Fruit fly (Drosophila melanogaster) whole organism, embryonic: ENCODE results near the gene Elp6.

ENCODE experiments used
- Asciz ChIP-seq: fragments of 200-800 bp; sonication (Bioruptor generic); optimal IDR thresholded peaks from 2 replicates; lab custom pipeline; 2017; ENCODE audit warnings: missing biosample characterization, mild to moderate bottlenecking, missing genetic modification characterization, missing genetic modification reagents
- Blimp-1 ChIP-seq: fragments of 200-800 bp; sonication (Bioruptor generic); optimal IDR thresholded peaks from 3 replicates; lab custom pipeline; 2018; ENCODE audit warnings: missing biosample characterization, missing genetic modification characterization, mild to moderate bottlenecking, moderate library complexity, missing genetic modification reagents
- CG10147 ChIP-seq: fragments of 200-800 bp; sonication (Bioruptor generic); optimal IDR thresholded peaks from 2 replicates; lab custom pipeline; 2019; ENCODE audit warnings: missing biosample characterization, mild to moderate bottlenecking, missing genetic modification characterization, moderate library complexity
- CG12236 ChIP-seq: fragments of 200-800 bp; sonication (Bioruptor generic); optimal IDR thresholded peaks from 2 replicates; lab custom pipeline; 2016; ENCODE audit warnings: missing biosample characterization, missing genetic modification characterization
- CG15269 ChIP-seq: fragments of 200-800 bp; sonication (Bioruptor generic); optimal IDR thresholded peaks from 2 replicates; lab custom pipeline; 2018; ENCODE audit warnings: missing biosample characterization, mild to moderate bottlenecking, missing genetic modification characterization, moderate library complexity
- CG18262 ChIP-seq: fragments of 200-800 bp; optimal IDR thresholded peaks from 3 replicates; lab custom pipeline; 2019; ENCODE audit warnings: missing biosample characterization, mild to moderate bottlenecking, missing genetic modification characterization, moderate library complexity
- CG2678 ChIP-seq: fragments of 200-800 bp; sonication (Bioruptor generic); optimal IDR thresholded peaks from 3 replicates; lab custom pipeline; 2019; ENCODE audit warnings: missing biosample characterization, mild to moderate bottlenecking, missing genetic modification characterization, moderate library complexity
- CG30020 ChIP-seq: fragments of 200-800 bp; optimal IDR thresholded peaks from 2 replicates; lab custom pipeline; 2019; ENCODE audit warnings: missing biosample characterization, mild to moderate bottlenecking, missing genetic modification characterization, moderate library complexity
- CG30431 ChIP-seq: fragments of 200-800 bp; sonication (Bioruptor generic); optimal IDR thresholded peaks from 2 replicates; lab custom pipeline; 2017; ENCODE audit warnings: missing biosample characterization, missing genetic modification characterization
- CG31441 ChIP-seq: fragments of 200-800 bp; sonication (Bioruptor generic); IDR thresholded peaks from 2 replicates; pipeline ENCODE4 v1.3.6; 2022; ENCODE audit warnings: missing biosample characterization, missing genetic modification characterization
- CG3281 ChIP-seq: fragments of 200-800 bp; sonication (Bioruptor generic); optimal IDR thresholded peaks from 3 replicates; lab custom pipeline; 2017; ENCODE audit warnings: missing biosample characterization, mild to moderate bottlenecking, missing genetic modification characterization
- CG3838 ChIP-seq: fragments of 200-800 bp; sonication (Bioruptor generic); optimal IDR thresholded peaks from 3 replicates; lab custom pipeline; 2016; ENCODE audit warnings: missing biosample characterization, missing genetic modification characterization
- CG4730 ChIP-seq: fragments of 200-800 bp; sonication (Bioruptor generic); IDR thresholded peaks from 2 replicates; pipeline ENCODE4 v1.3.6; 2022; ENCODE audit warnings: missing biosample characterization, missing genetic modification characterization
- CG4820 ChIP-seq: fragments of 200-800 bp; sonication (Bioruptor generic); optimal IDR thresholded peaks from 3 replicates; lab custom pipeline; 2016; ENCODE audit warnings: missing biosample characterization, missing genetic modification characterization
- CG5953 ChIP-seq: fragments of 200-800 bp; sonication (Bioruptor generic); IDR thresholded peaks from 2 replicates; pipeline ENCODE4 v1.3.6; 2022; ENCODE audit warnings: missing biosample characterization, missing genetic modification characterization
- CG7839 ChIP-seq: fragments of 200-800 bp; sonication (Bioruptor generic); optimal IDR thresholded peaks from 3 replicates; lab custom pipeline; 2018; ENCODE audit warnings: missing biosample characterization, mild to moderate bottlenecking, missing genetic modification characterization, moderate library complexity
- CG8944 ChIP-seq: fragments of 200-800 bp; sonication (Bioruptor generic); optimal IDR thresholded peaks from 3 replicates; lab custom pipeline; 2016; ENCODE audit warnings: missing biosample characterization, missing genetic modification characterization
- Doc3 ChIP-seq: fragments of 200-800 bp; sonication (Bioruptor generic); IDR thresholded peaks from 3 replicates; pipeline ENCODE4 v1.3.6; 2022; ENCODE audit warnings: missing biosample characterization, missing genetic modification characterization; ENCODE audit not compliant: partially characterized antibody
- Jarid2 ChIP-seq: fragments of 200-800 bp; sonication (Bioruptor generic); optimal IDR thresholded peaks from 3 replicates; lab custom pipeline; 2017; ENCODE audit warnings: mild to moderate bottlenecking, missing biosample characterization, missing genetic modification reagents, missing genetic modification characterization
- Nf-YC ChIP-seq: fragments of 200-800 bp; optimal IDR thresholded peaks from 3 replicates; lab custom pipeline; 2019; ENCODE audit warnings: missing biosample characterization, mild to moderate bottlenecking, missing genetic modification characterization, moderate library complexity
- Scr ChIP-seq: fragments of 200-800 bp; sonication (Bioruptor generic); IDR thresholded peaks from 2 replicates; pipeline ENCODE4 v1.3.6; 2022; ENCODE audit warnings: missing biosample characterization, missing genetic modification characterization; ENCODE audit not compliant: partially characterized antibody
- Spps ChIP-seq: fragments of 200-800 bp; sonication (Bioruptor generic); optimal IDR thresholded peaks from 2 replicates; lab custom pipeline; 2018; ENCODE audit warnings: missing biosample characterization, mild to moderate bottlenecking, missing genetic modification characterization
- Xbp1 ChIP-seq: fragments of 200-800 bp; sonication (Bioruptor generic); optimal IDR thresholded peaks from 3 replicates; lab custom pipeline; 2016; ENCODE audit warnings: missing biosample characterization, mild to moderate bottlenecking, missing genetic modification characterization
- Xrp1 ChIP-seq: fragments of 200-800 bp; sonication (Bioruptor generic); IDR thresholded peaks from 2 replicates; pipeline ENCODE4 v1.3.6; 2022; ENCODE audit warnings: missing biosample characterization, missing genetic modification characterization
- ato ChIP-seq: fragments of 200-800 bp; sonication (Bioruptor generic); IDR thresholded peaks from 2 replicates; pipeline ENCODE4 v1.3.6; 2022; ENCODE audit warnings: missing biosample characterization, missing genetic modification characterization; ENCODE audit not compliant: partially characterized antibody
- az2 ChIP-seq: fragments of 200-800 bp; sonication (Bioruptor generic); optimal IDR thresholded peaks from 3 replicates; lab custom pipeline; 2016; ENCODE audit warnings: missing biosample characterization, missing genetic modification characterization
- cato ChIP-seq: fragments of 200-800 bp; sonication (Bioruptor generic); optimal IDR thresholded peaks from 2 replicates; lab custom pipeline; 2016; ENCODE audit warnings: missing biosample characterization, missing genetic modification characterization, borderline replicate concordance
- chinmo ChIP-seq: fragments of 200-800 bp; sonication (Bioruptor generic); IDR thresholded peaks from 4 replicates; pipeline ENCODE4 v1.3.6; 2022; ENCODE audit warnings: missing biosample characterization, missing genetic modification characterization; ENCODE audit not compliant: partially characterized antibody
- chm ChIP-seq: fragments of 200-800 bp; sonication (Bioruptor generic); IDR thresholded peaks from 2 replicates; pipeline ENCODE4 v1.3.6; 2022; ENCODE audit warnings: missing biosample characterization, missing genetic modification characterization
- eyg ChIP-seq: fragments of 200-800 bp; sonication (Bioruptor generic); optimal IDR thresholded peaks from 3 replicates; lab custom pipeline; 2016; ENCODE audit warnings: missing biosample characterization, missing genetic modification characterization
- gcm ChIP-seq: fragments of 200-800 bp; sonication (Bioruptor generic); optimal IDR thresholded peaks from 2 replicates; lab custom pipeline; 2019; ENCODE audit warnings: missing biosample characterization, mild to moderate bottlenecking, missing genetic modification characterization, moderate library complexity
- gro ChIP-seq: fragments of 200-800 bp; sonication (Bioruptor generic); optimal IDR thresholded peaks from 2 replicates; lab custom pipeline; 2016; ENCODE audit warnings: missing biosample characterization, missing genetic modification characterization
- ind ChIP-seq: fragments of 200-800 bp; sonication (Bioruptor generic); optimal IDR thresholded peaks from 3 replicates; lab custom pipeline; 2016; ENCODE audit warnings: missing biosample characterization, missing genetic modification characterization
- lov ChIP-seq, 2 experiments: fragments of 200-800 bp in 1 of 2; fragments of >200 bp in 1 of 2; sonication (Bioruptor generic) in 1 of 2; IDR thresholded peaks in 1 of 2; optimal IDR thresholded peaks in 1 of 2; 2 replicates in 1 of 2; 3 replicates in 1 of 2; pipeline versions ENCODE4 v1.3.6 to Lab custom; 2017 to 2022; ENCODE audit warnings: missing biosample characterization in 1 of 2, missing genetic modification characterization in 1 of 2
- oc ChIP-seq: fragments of 200-800 bp; sonication (Bioruptor generic); optimal IDR thresholded peaks from 2 replicates; lab custom pipeline; 2018; ENCODE audit warnings: missing biosample characterization, mild to moderate bottlenecking, missing genetic modification characterization, moderate library complexity
- pita ChIP-seq: fragments of 200-800 bp; sonication (Bioruptor generic); optimal IDR thresholded peaks from 2 replicates; lab custom pipeline; 2017; ENCODE audit warnings: missing biosample characterization, mild to moderate bottlenecking, missing genetic modification characterization
- pum ChIP-seq: fragments of 200-800 bp; sonication (Bioruptor generic); optimal IDR thresholded peaks from 2 replicates; lab custom pipeline; 2016; ENCODE audit warnings: missing biosample characterization, missing genetic modification characterization
- pzg ChIP-seq: fragments of 200-800 bp; sonication (Bioruptor generic); optimal IDR thresholded peaks from 3 replicates; lab custom pipeline; 2018; ENCODE audit warnings: missing biosample characterization, mild to moderate bottlenecking, missing genetic modification characterization, moderate library complexity
- run ChIP-seq: fragments of 200-800 bp; sonication (Bioruptor generic); optimal IDR thresholded peaks from 3 replicates; lab custom pipeline; 2018; ENCODE audit warnings: missing biosample characterization, mild to moderate bottlenecking, missing genetic modification characterization
- sim ChIP-seq: fragments of 200-800 bp; sonication (Bioruptor generic); IDR thresholded peaks from 2 replicates; pipeline ENCODE4 v1.3.6; 2022; ENCODE audit warnings: missing biosample characterization, missing genetic modification characterization
- sisA ChIP-seq: fragments of 200-800 bp; sonication (Bioruptor generic); IDR thresholded peaks from 2 replicates; pipeline ENCODE4 v1.3.6; 2022; ENCODE audit warnings: missing biosample characterization, missing genetic modification characterization
- sna ChIP-seq: fragments of 200-800 bp; sonication (Bioruptor generic); IDR thresholded peaks from 2 replicates; pipeline ENCODE4 v1.3.6; 2022; ENCODE audit warnings: missing biosample characterization, missing genetic modification characterization; ENCODE audit not compliant: partially characterized antibody
- ssp ChIP-seq: fragments of 200-800 bp; sonication (Bioruptor generic); IDR thresholded peaks from 2 replicates; pipeline ENCODE4 v1.3.6; 2022; ENCODE audit warnings: missing biosample characterization, missing genetic modification characterization
- stwl ChIP-seq: fragments of 200-800 bp; sonication (Bioruptor generic); optimal IDR thresholded peaks from 3 replicates; lab custom pipeline; 2018; ENCODE audit warnings: missing biosample characterization, mild to moderate bottlenecking, missing genetic modification characterization, moderate library complexity
- tgo ChIP-seq: fragments of 200-800 bp; sonication (Bioruptor generic); IDR thresholded peaks from 3 replicates; pipeline ENCODE4 v1.3.6; 2022; ENCODE audit warnings: missing biosample characterization, missing genetic modification characterization
- tio ChIP-seq: fragments of 200-800 bp; sonication (Bioruptor generic); optimal IDR thresholded peaks from 2 replicates; lab custom pipeline; 2017; ENCODE audit warnings: missing biosample characterization, missing genetic modification characterization, inconsistent platforms
- trem ChIP-seq: fragments of 200-800 bp; optimal IDR thresholded peaks from 3 replicates; lab custom pipeline; 2019; ENCODE audit warnings: missing biosample characterization, mild to moderate bottlenecking, missing genetic modification characterization, moderate library complexity
- vvl ChIP-seq: fragments of 200-800 bp; sonication (Bioruptor generic); IDR thresholded peaks from 2 replicates; pipeline ENCODE4 v1.3.6; 2022; ENCODE audit warnings: missing biosample characterization, missing genetic modification characterization
- zen ChIP-seq: fragments of 200-800 bp; sonication (Bioruptor generic); optimal IDR thresholded peaks from 3 replicates; lab custom pipeline; 2018; ENCODE audit warnings: missing biosample characterization, mild to moderate bottlenecking, missing genetic modification characterization, moderate library complexity

Gene Elp6

DNA sequence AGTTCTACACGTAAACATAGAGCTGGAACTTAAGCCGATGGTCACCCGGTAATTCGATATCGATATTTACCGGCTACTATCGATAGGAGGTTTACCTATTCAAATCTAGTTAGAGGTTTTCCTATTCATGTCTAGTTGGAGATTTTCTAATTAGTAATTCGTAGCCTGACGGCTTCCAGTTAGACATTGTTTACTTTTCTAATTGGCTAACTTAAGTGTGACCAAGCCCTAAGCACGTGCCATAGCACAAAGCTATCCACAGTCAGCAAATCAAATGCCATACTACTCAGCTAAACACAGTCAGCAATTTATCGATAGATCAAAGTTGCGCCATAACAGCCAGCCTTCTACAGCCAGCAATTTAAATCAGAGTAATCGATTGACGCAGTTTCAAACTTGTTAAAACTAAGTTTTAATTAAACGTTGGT, 36.3 kb upstream of the Elp6 start, which contains the start of gene Dpm3 (continued):
- TF ChIP-seq vvl (GFP tag; lab: Robert Waterston, UW), result peak; percentile 67
- TF ChIP-seq CG12236, result peak; percentile 21
- TF ChIP-seq zen (tag; lab: Kevin White, UChicago), result peak; percentile 68
- peak; percentile 7 for TF ChIP-seq Spps
- TF ChIP-seq sna (GFP tag; lab: Robert Waterston, UW), result peak; percentile 95
- peak; percentile 82 for TF ChIP-seq trem (tag; lab: Kevin White, UChicago)
- peak; percentile 23 for TF ChIP-seq eyg (GFP tag; lab: Kevin White, UChicago)
- TF ChIP-seq run (tag; lab: Kevin White, UChicago), result no peak
- TF ChIP-seq pum, result peak; percentile 41
- peak; percentile 96 for TF ChIP-seq pzg (GFP tag; lab: Kevin White, UChicago)
- peak; percentile 17 for TF ChIP-seq pita
- TF ChIP-seq CG7839 (tag; lab: Kevin White, UChicago), result peak; percentile 5
- peak; percentile 26 for TF ChIP-seq gro (GFP tag; lab: Kevin White, UChicago)
- peak; percentile 17 for TF ChIP-seq CG4820
- peak; percentile 18 for TF ChIP-seq Blimp-1 (GFP tag; lab: Kevin White, UChicago)
- TF ChIP-seq ato (GFP tag; lab: Robert Waterston, UW), result peak; percentile 94
- TF ChIP-seq CG4730 (GFP tag; lab: Robert Waterston, UW), result no peak
- TF ChIP-seq CG30431, result no peak
- no peak for TF ChIP-seq tio (GFP tag; lab: Kevin White, UChicago)
- TF ChIP-seq tgo (GFP tag; lab: Robert Waterston, UW), result no peak
- peak; percentile 9 for TF ChIP-seq CG18262 (tag; lab: Kevin White, UChicago)
- no peak for TF ChIP-seq cato (GFP tag; lab: Kevin White, UChicago)
- no peak for TF ChIP-seq CG31441 (GFP tag; lab: Robert Waterston, UW)
- TF ChIP-seq ind (GFP tag; lab: Kevin White, UChicago), result peak; percentile 4
- peak; percentile 93 for TF ChIP-seq Scr (GFP tag; lab: Robert Waterston, UW)
- TF ChIP-seq Xbp1 (GFP tag; lab: Kevin White, UChicago), result peak; percentile 54
- peak; percentile 57 for TF ChIP-seq CG10147 (GFP tag; lab: Kevin White, UChicago)
- peak; percentile 95 for TF ChIP-seq Doc3
- 0 out of 2 replicates have a peak, but pooled peaks have one; percentile 20 for TF ChIP-seq sisA (GFP tag; lab: Robert Waterston, UW)
- TF ChIP-seq chinmo (GFP tag; lab: Robert Waterston, UW), result 0 out of 4 replicates have a peak, but pooled peaks have one; percentile 76
- TF ChIP-seq, all 482 proteins: peak for 197

DNA sequence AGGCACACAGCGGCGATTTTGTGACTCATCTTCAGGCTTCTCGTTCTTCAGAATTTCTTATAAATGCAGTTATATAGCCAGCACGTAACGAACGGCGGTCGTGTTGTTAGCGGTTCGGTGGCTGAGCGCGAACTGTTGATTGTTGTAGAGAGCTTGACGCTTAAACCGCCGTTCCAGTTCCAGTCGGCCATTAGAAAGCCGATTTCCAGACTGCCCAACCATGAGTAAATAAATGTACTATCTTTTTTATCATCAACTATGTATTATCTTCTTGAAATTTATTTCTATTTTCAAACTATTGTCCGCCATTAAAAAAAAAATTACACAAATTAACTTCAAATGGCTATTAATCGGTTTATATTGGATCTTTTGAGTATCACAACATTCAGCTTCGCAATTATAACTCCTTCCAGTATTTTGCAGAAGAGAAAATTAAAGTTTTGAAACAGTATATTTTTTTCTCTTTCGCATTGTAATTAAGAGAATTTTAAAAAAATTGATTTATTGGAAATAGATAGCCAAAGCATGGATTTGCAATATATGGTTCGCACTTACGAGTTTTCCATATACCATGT, 35.1 kb upstream of the Elp6 start, which contains the start of gene GILT1:
Gene GILT1, minus strand, starts transcription at position 141 of the 575 bp plus-strand sequence.
- no peak for TF ChIP-seq CG8944 (GFP tag; lab: Kevin White, UChicago)
- TF ChIP-seq oc (tag; lab: Kevin White, UChicago), result peak; percentile 5
- no peak for TF ChIP-seq CG15269 (tag; lab: Kevin White, UChicago)
- no peak for TF ChIP-seq ssp (GFP tag; lab: Robert Waterston, UW)
- TF ChIP-seq Nf-YC (tag; lab: Kevin White, UChicago), result no peak
- no peak for TF ChIP-seq gcm (GFP tag; lab: Kevin White, UChicago)
- no peak for TF ChIP-seq lov (optimal IDR thresholded peaks at IDR 0.05; lab: Kevin White, UChicago)
- TF ChIP-seq lov (GFP tag; IDR thresholded peaks at IDR 0.05; lab: Robert Waterston, UW), result 0 out of 3 replicates have a peak, but pooled peaks have one; percentile 35
- 0 out of 2 replicates have a peak, but pooled peaks have one; percentile 15 for TF ChIP-seq sim
- 0 out of 2 replicates have a peak, but pooled peaks have one; percentile 9 for TF ChIP-seq Xrp1 (GFP tag; lab: Robert Waterston, UW)
- TF ChIP-seq CG2678 (tag; lab: Kevin White, UChicago), result peak; percentile 7
- TF ChIP-seq CG3838, result no peak
- no peak for TF ChIP-seq CG5953 (GFP tag; lab: Robert Waterston, UW)
- TF ChIP-seq az2 (GFP tag; lab: Kevin White, UChicago), result no peak
- peak; percentile 52; the same call in 1 of the 2 replicates for TF ChIP-seq chm (GFP tag; lab: Robert Waterston, UW)
- 0 out of 4 replicates have a peak, but pooled peaks have one; percentile 62 for TF ChIP-seq chinmo (GFP tag; lab: Robert Waterston, UW)
- TF ChIP-seq stwl, result peak; percentile 6
- TF ChIP-seq CG30020 (tag; lab: Kevin White, UChicago), result no peak
- no peak for TF ChIP-seq CG3281 (GFP tag; lab: Kevin White, UChicago)
- peak; percentile 65 for TF ChIP-seq Jarid2 (GFP tag; lab: Kevin White, UChicago)
- no peak for TF ChIP-seq Asciz (GFP tag; lab: Kevin White, UChicago)
